Worm (Caenorhabditis elegans): ENCODE results near the gene sri-57.

Gene sri-57

DNA sequence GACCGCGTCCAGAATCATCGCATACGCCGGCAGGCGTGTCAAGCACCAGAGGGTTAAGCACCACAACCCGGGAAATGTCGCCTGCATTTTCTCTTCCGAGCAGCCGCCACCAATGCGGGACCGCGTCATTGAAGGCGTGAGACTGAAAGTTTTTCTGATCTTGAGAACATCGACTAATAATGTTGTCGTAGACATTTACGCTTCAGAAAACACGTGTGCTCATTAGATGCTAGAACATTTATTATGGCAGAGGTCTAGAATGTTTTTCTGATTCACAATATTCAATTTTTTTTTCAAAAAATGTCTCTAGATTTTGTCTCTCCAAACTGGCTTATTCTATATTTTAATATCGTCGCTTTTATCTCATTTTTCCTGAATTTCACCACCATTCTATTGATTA lies 15.6 kb downstream of the sri-57 start, which contains the start of gene sri-47:
sri-47 (plus strand) TSS at position 301 of the 400 bp plus-strand sequence.
- TF ChIP-seq mdl-1 (tag; optimal IDR thresholded peaks at IDR 0.05) (no peak), fos-1 (tag; optimal IDR thresholded peaks at IDR 0.05) (no peak), lsy-2 (tag; optimal IDR thresholded peaks at IDR 0.05) (no peak), ztf-7 (tag; optimal IDR thresholded peaks at IDR 0.05) (no peak), T26A8.4 (GFP tag; IDR thresholded peaks at IDR 0.05) (no peak), rbr-2 (tag; optimal IDR thresholded peaks at IDR 0.05) (no peak), lin-15B (tag; optimal IDR thresholded peaks at IDR 0.05) (no peak), Y75B8A.6 (GFP tag; IDR thresholded peaks at IDR 0.05) (no peak), ZK546.5 (tag; optimal IDR thresholded peaks at IDR 0.05) (no peak), zip-11 (GFP tag; IDR thresholded peaks at IDR 0.05) (no peak), tra-1 (GFP tag; IDR thresholded peaks at IDR 0.05) (no peak), nhr-48 (tag; optimal IDR thresholded peaks at IDR 0.05) (no peak), unc-62 (GFP tag; optimal IDR thresholded peaks at IDR 0.05 in 1 of 2) (peak in 1 of 2 experiments; percentile 85), unc-62 (tag; optimal IDR thresholded peaks at IDR 0.05) (no peak), ceh-20 (GFP tag; IDR thresholded peaks at IDR 0.05) (no peak), set-16 (GFP tag; IDR thresholded peaks at IDR 0.05) (0 out of 2 replicates have a peak, but pooled peaks have one; percentile 23), D1046.2 (GFP tag; IDR thresholded peaks at IDR 0.05) (0 out of 2 replicates have a peak, but pooled peaks have one; percentile 39), tag-97 (GFP tag; IDR thresholded peaks at IDR 0.05) (no peak), aly-2 (tag; optimal IDR thresholded peaks at IDR 0.05) (no peak), skn-1 (tag; optimal IDR thresholded peaks at IDR 0.05) (no peak), unc-39 (tag; optimal IDR thresholded peaks at IDR 0.05) (no peak), attf-4 (tag; optimal IDR thresholded peaks at IDR 0.05) (no peak), daf-19 (GFP tag; conservative IDR thresholded peaks at IDR 0.05) (no peak)

DNA sequence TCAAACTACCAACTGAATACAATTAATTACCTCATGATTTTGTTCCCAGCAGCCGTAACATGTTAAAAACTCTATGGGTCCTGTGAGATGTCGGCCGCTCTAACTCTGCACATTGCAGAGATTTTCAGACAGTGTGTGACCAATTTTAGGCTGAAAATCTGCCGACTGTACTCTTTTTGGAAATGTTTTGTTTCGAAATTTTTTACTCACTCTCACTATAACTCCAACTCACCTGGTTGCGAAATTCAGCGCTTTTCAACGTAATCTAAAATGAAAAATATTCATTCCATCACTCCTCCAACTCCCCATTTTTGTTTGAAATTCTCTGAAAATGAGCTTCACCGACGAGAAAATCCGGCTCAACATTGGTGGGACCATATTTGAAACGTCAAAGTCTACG lies 22.7 kb downstream of the sri-57 start, which contains the start of the genes F22E5.13 and F22E5.6:
F22E5.13 (minus strand) TSS at position 101 of the 400 bp plus-strand sequence.
F22E5.6 (plus strand) TSS at position 297 of the 400 bp plus-strand sequence.
- TF ChIP-seq attf-4 (tag; optimal IDR thresholded peaks at IDR 0.05): no peak
- no peak for TF ChIP-seq zip-11 (GFP tag; IDR thresholded peaks at IDR 0.05)
- no peak for TF ChIP-seq unc-130 (GFP tag; optimal IDR thresholded peaks at IDR 0.05)
- TF ChIP-seq nhr-77 (tag; optimal IDR thresholded peaks at IDR 0.05): no peak
- TF ChIP-seq egl-27 (tag; optimal IDR thresholded peaks at IDR 0.05): no peak
- TF ChIP-seq set-16 (GFP tag; IDR thresholded peaks at IDR 0.05): no peak
- no peak for TF ChIP-seq vab-7 (GFP tag; IDR thresholded peaks at IDR 0.05)
- TF ChIP-seq lin-29 (GFP tag; IDR thresholded peaks at IDR 0.05): no peak
- TF ChIP-seq T20F7.1 (GFP tag; optimal IDR thresholded peaks at IDR 0.05): no peak
- no peak for TF ChIP-seq aly-2 (tag; optimal IDR thresholded peaks at IDR 0.05)
- TF ChIP-seq mxl-2 (GFP tag; conservative IDR thresholded peaks at IDR 0.05): no peak
- TF ChIP-seq nhr-111 (GFP tag; optimal IDR thresholded peaks at IDR 0.05): no peak

DNA sequence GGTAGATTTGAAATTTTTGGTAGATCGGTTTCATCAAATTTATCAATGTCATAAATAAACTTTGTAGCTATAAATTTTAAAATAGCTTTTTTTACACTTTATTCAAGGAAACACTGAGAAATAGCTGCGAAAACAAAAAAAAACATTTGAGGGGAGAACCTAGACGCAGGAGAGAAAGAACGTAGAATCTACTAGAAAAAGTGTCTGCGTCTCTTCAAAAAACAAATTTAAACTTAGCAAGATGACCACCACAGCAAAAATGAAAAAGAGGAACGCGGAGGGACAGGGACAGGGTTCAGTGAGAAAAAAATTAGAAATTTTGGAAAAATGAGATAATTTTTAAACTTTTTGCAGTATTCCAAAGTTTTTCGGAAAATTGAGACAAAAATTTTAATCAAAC lies 23.2 kb downstream of the sri-57 start:
- TF ChIP-seq mes-2 (tag; optimal IDR thresholded peaks at IDR 0.05; ENCODE audit: poor library complexity, severe bottlenecking) (no peak), ctbp-1 (GFP tag; IDR thresholded peaks at IDR 0.05) (no peak), unc-130 (GFP tag; optimal IDR thresholded peaks at IDR 0.05) (no peak), T26A8.4 (GFP tag; IDR thresholded peaks at IDR 0.05) (no peak), lin-29 (GFP tag; IDR thresholded peaks at IDR 0.05) (no peak), rbr-2 (tag; optimal IDR thresholded peaks at IDR 0.05) (no peak), saeg-2 (GFP tag; IDR thresholded peaks at IDR 0.05) (no peak), ztf-7 (tag; optimal IDR thresholded peaks at IDR 0.05) (no peak), fkh-10 (GFP tag; optimal IDR thresholded peaks at IDR 0.05) (no peak), ZK337.2 (GFP tag; IDR thresholded peaks at IDR 0.05) (no peak), hlh-11 (tag; optimal IDR thresholded peaks at IDR 0.05) (peak; percentile 10), egl-27 (tag; optimal IDR thresholded peaks at IDR 0.05) (no peak), nhr-42 (GFP tag; IDR thresholded peaks at IDR 0.05) (no peak), spr-3 (GFP tag; optimal IDR thresholded peaks at IDR 0.05) (no peak), fos-1 (tag; optimal IDR thresholded peaks at IDR 0.05) (no peak), nhr-25 (tag; optimal IDR thresholded peaks at IDR 0.05; ENCODE audit: borderline replicate concordance, insufficient read depth) (no peak), ceh-20 (GFP tag; IDR thresholded peaks at IDR 0.05) (0 out of 2 replicates have a peak, but pooled peaks have one; percentile 19), mep-1 (tag; optimal IDR thresholded peaks at IDR 0.05) (no peak), mdt-29 (GFP tag; IDR thresholded peaks at IDR 0.05) (no peak), zag-1 (tag; optimal IDR thresholded peaks at IDR 0.05) (no peak), nhr-77 (tag; optimal IDR thresholded peaks at IDR 0.05) (no peak), unc-62 (GFP tag; optimal IDR thresholded peaks at IDR 0.05 in 1 of 2) (no peak), unc-62 (tag; optimal IDR thresholded peaks at IDR 0.05) (no peak), tag-97 (GFP tag; IDR thresholded peaks at IDR 0.05) (no peak), lin-1 (GFP tag; IDR thresholded peaks at IDR 0.05) (no peak), ceh-82 (tag; optimal IDR thresholded peaks at IDR 0.05) (no peak), hif-1 (tag; optimal IDR thresholded peaks at IDR 0.05) (no peak), dmd-6 (GFP tag; IDR thresholded peaks at IDR 0.05) (no peak)
